Fruit fly (Drosophila melanogaster) whole organism, embryonic: ENCODE measurements around the gene CG7966.

Experiments used
- Ada2b ChIP-seq: fragments of 200-800 bp; sonication (Bioruptor generic); IDR thresholded peaks from 2 replicates; pipeline ENCODE4 v1.3.6; 2022; ENCODE audit warnings: missing biosample characterization, missing genetic modification characterization
- Bdp1 ChIP-seq: fragments of 200-800 bp; sonication (Bioruptor generic); optimal IDR thresholded peaks from 3 replicates; lab custom pipeline; 2016; ENCODE audit warnings: missing biosample characterization, missing genetic modification characterization
- CG10462 ChIP-seq: fragments of 200-800 bp; sonication (Bioruptor generic); optimal IDR thresholded peaks from 2 replicates; lab custom pipeline; 2016; ENCODE audit warnings: missing biosample characterization, missing genetic modification characterization
- CG10543 ChIP-seq: fragments of 200-800 bp; sonication (Bioruptor generic); optimal IDR thresholded peaks from 3 replicates; lab custom pipeline; 2017; ENCODE audit warnings: missing biosample characterization, mild to moderate bottlenecking, missing genetic modification characterization, moderate library complexity
- CG12299 ChIP-seq: fragments of 200-800 bp; sonication (Bioruptor generic); optimal IDR thresholded peaks from 2 replicates; lab custom pipeline; 2018; ENCODE audit warnings: missing biosample characterization, mild to moderate bottlenecking, missing genetic modification characterization
- CG13287 ChIP-seq: fragments of 200-800 bp; sonication (Bioruptor generic); IDR thresholded peaks from 2 replicates; pipeline ENCODE4 v1.3.6; 2022; ENCODE audit warnings: missing biosample characterization, missing genetic modification characterization; ENCODE audit not compliant: partially characterized antibody
- CG13296 ChIP-seq: fragments of 200-800 bp; sonication (Bioruptor generic); optimal IDR thresholded peaks from 3 replicates; lab custom pipeline; 2018; ENCODE audit warnings: missing biosample characterization, mild to moderate bottlenecking, missing genetic modification characterization
- CG13624 ChIP-seq: fragments of 200-800 bp; sonication (Bioruptor generic); optimal IDR thresholded peaks from 2 replicates; lab custom pipeline; 2016; ENCODE audit warnings: missing biosample characterization, missing genetic modification characterization
- CG13775 ChIP-seq: fragments of 200-800 bp; sonication (Bioruptor generic); optimal IDR thresholded peaks from 3 replicates; lab custom pipeline; 2017; ENCODE audit warnings: missing biosample characterization, mild to moderate bottlenecking, missing genetic modification characterization
- CG17385 ChIP-seq: fragments of 200-800 bp; sonication (Bioruptor generic); optimal IDR thresholded peaks from 3 replicates; lab custom pipeline; 2018; ENCODE audit warnings: missing biosample characterization, mild to moderate bottlenecking, missing genetic modification characterization
- CG2202 ChIP-seq: fragments of 200-800 bp; sonication (Bioruptor generic); optimal IDR thresholded peaks from 2 replicates; lab custom pipeline; 2018; ENCODE audit warnings: missing biosample characterization, mild to moderate bottlenecking, missing genetic modification characterization
- CG30020 ChIP-seq: fragments of 200-800 bp; optimal IDR thresholded peaks from 2 replicates; lab custom pipeline; 2019; ENCODE audit warnings: missing biosample characterization, mild to moderate bottlenecking, missing genetic modification characterization, moderate library complexity
- CG30403 ChIP-seq: fragments of 200-800 bp; sonication (Bioruptor generic); optimal IDR thresholded peaks from 3 replicates; lab custom pipeline; 2016; ENCODE audit warnings: missing biosample characterization, missing genetic modification characterization
- CG34224 ChIP-seq: fragments of 200-800 bp; sonication (Bioruptor generic); IDR thresholded peaks from 3 replicates; pipeline ENCODE4 v1.3.6; 2022; ENCODE audit warnings: missing biosample characterization, missing genetic modification characterization; ENCODE audit not compliant: partially characterized antibody
- CG6791 ChIP-seq: fragments of 200-800 bp; sonication (Bioruptor generic); IDR thresholded peaks from 3 replicates; pipeline ENCODE4 v1.3.6; 2022; ENCODE audit warnings: missing biosample characterization, missing genetic modification characterization; ENCODE audit not compliant: partially characterized antibody
- CG7745 ChIP-seq: fragments of 200-800 bp; sonication (Bioruptor generic); optimal IDR thresholded peaks from 2 replicates; lab custom pipeline; 2018; ENCODE audit warnings: missing biosample characterization, mild to moderate bottlenecking, missing genetic modification characterization, moderate library complexity
- CG7987 ChIP-seq: fragments of 200-800 bp; sonication (Bioruptor generic); optimal IDR thresholded peaks from 2 replicates; lab custom pipeline; 2018; ENCODE audit warnings: missing biosample characterization, mild to moderate bottlenecking, missing genetic modification characterization, moderate library complexity
- CG8281 ChIP-seq: fragments of 200-800 bp; sonication (Bioruptor generic); optimal IDR thresholded peaks from 2 replicates; lab custom pipeline; 2018; ENCODE audit warnings: missing biosample characterization, mild to moderate bottlenecking, missing genetic modification characterization, moderate library complexity
- CG8765 ChIP-seq: fragments of 200-800 bp; sonication (Bioruptor generic); IDR thresholded peaks from 2 replicates; pipeline ENCODE4 v1.3.6; 2022; ENCODE audit warnings: missing biosample characterization, missing genetic modification characterization
- CHES-1-like ChIP-seq: fragments of 200-800 bp; sonication (Bioruptor generic); optimal IDR thresholded peaks from 2 replicates; lab custom pipeline; 2016; ENCODE audit warnings: missing biosample characterization, missing genetic modification characterization
- Deaf1 ChIP-seq: fragments of 200-800 bp; optimal IDR thresholded peaks from 3 replicates; lab custom pipeline; 2019; ENCODE audit warnings: missing biosample characterization, mild to moderate bottlenecking, missing genetic modification characterization, moderate library complexity
- Dek ChIP-seq: fragments of 200-800 bp; sonication (Bioruptor generic); optimal IDR thresholded peaks from 3 replicates; lab custom pipeline; 2019; ENCODE audit warnings: missing biosample characterization, mild to moderate bottlenecking, missing genetic modification characterization, moderate library complexity
- Dfd ChIP-seq, 2 experiments: fragments of >200 bp; optimal IDR thresholded peaks; 2 replicates each; lab custom pipeline; 2017; ENCODE audit warnings: missing biosample characterization in 2 of 2, missing genetic modification characterization in 2 of 2
- Doc3 ChIP-seq: fragments of 200-800 bp; sonication (Bioruptor generic); IDR thresholded peaks from 3 replicates; pipeline ENCODE4 v1.3.6; 2022; ENCODE audit warnings: missing biosample characterization, missing genetic modification characterization; ENCODE audit not compliant: partially characterized antibody
- Eip74EF ChIP-seq, 2 experiments: fragments of 200-800 bp in 1 of 2; fragments of >200 bp in 1 of 2; sonication (Bioruptor generic) in 1 of 2; optimal IDR thresholded peaks; 2 replicates each; lab custom pipeline; 2017 to 2019; ENCODE audit warnings: missing biosample characterization in 2 of 2, missing genetic modification characterization in 2 of 2, mild to moderate bottlenecking in 1 of 2, moderate library complexity in 1 of 2
- GATAe ChIP-seq: fragments of 200-800 bp; sonication (Bioruptor generic); conservative IDR thresholded peaks from 2 replicates; pipeline ENCODE4 v1.3.6; 2022; ENCODE audit warnings: missing biosample characterization, missing genetic modification characterization
- Hand ChIP-seq: fragments of 200-800 bp; sonication (Bioruptor generic); optimal IDR thresholded peaks from 2 replicates; lab custom pipeline; 2017; ENCODE audit warnings: mild to moderate bottlenecking, missing biosample characterization, missing genetic modification reagents, missing genetic modification characterization
- HmgD ChIP-seq: fragments of 200-800 bp; sonication (Bioruptor generic); optimal IDR thresholded peaks from 3 replicates; lab custom pipeline; 2016; ENCODE audit warnings: missing biosample characterization, missing genetic modification characterization
- Med ChIP-seq: fragments of 200-800 bp; sonication (Bioruptor generic); peaks from one replicate; lab custom pipeline; 2016; ENCODE audit warnings: missing biosample characterization, missing genetic modification characterization, mild to moderate bottlenecking, inconsistent platforms, moderate library complexity
- Meics ChIP-seq: fragments of 200-800 bp; sonication (Bioruptor generic); optimal IDR thresholded peaks from 2 replicates; lab custom pipeline; 2017; ENCODE audit warnings: missing biosample characterization, mild to moderate bottlenecking, missing genetic modification characterization
- Mrtf ChIP-seq: fragments of 200-800 bp; sonication (Bioruptor generic); IDR thresholded peaks from 3 replicates; pipeline ENCODE4 v1.3.6; 2022; ENCODE audit warnings: missing biosample characterization, missing genetic modification characterization
- Nf-YA ChIP-seq: fragments of 200-800 bp; sonication (Bioruptor generic); IDR thresholded peaks from 2 replicates; pipeline ENCODE4 v1.3.6; 2022; ENCODE audit warnings: missing biosample characterization, missing genetic modification characterization
- Sry-δ ChIP-seq: fragments of 200-800 bp; sonication (Bioruptor generic); optimal IDR thresholded peaks from 2 replicates; lab custom pipeline; 2016; ENCODE audit warnings: missing biosample characterization, missing genetic modification characterization
- TFAM ChIP-seq: fragments of 200-800 bp; sonication (Bioruptor generic); optimal IDR thresholded peaks from 2 replicates; lab custom pipeline; 2017; ENCODE audit warnings: missing biosample characterization, missing genetic modification characterization, inconsistent platforms
- YL-1 ChIP-seq: fragments of 200-800 bp; sonication (Bioruptor generic); optimal IDR thresholded peaks from 3 replicates; lab custom pipeline; 2017; ENCODE audit warnings: missing biosample characterization, mild to moderate bottlenecking, missing genetic modification characterization
- caup ChIP-seq: fragments of 200-800 bp; sonication (Bioruptor generic); optimal IDR thresholded peaks from 3 replicates; lab custom pipeline; 2017; ENCODE audit warnings: missing biosample characterization, mild to moderate bottlenecking, missing genetic modification characterization, moderate library complexity; ENCODE audit not compliant: severe bottlenecking
- cwo ChIP-seq: fragments of 200-800 bp; sonication (Bioruptor generic); optimal IDR thresholded peaks from 3 replicates; lab custom pipeline; 2017; ENCODE audit warnings: missing biosample characterization, missing genetic modification characterization, mild to moderate bottlenecking, moderate library complexity, missing genetic modification reagents
- da ChIP-seq: fragments of 200-800 bp; sonication (Bioruptor generic); optimal IDR thresholded peaks from 2 replicates; lab custom pipeline; 2016; ENCODE audit warnings: missing biosample characterization, missing genetic modification characterization
- danr ChIP-seq: fragments of 200-800 bp; sonication (Bioruptor generic); IDR thresholded peaks from 2 replicates; pipeline ENCODE4 v1.3.6; 2022; ENCODE audit warnings: missing biosample characterization, missing genetic modification characterization
- dmrt11E ChIP-seq: fragments of 200-800 bp; sonication (Bioruptor generic); optimal IDR thresholded peaks from 3 replicates; lab custom pipeline; 2018; ENCODE audit warnings: missing biosample characterization, mild to moderate bottlenecking, missing genetic modification characterization, moderate library complexity
- fd64A ChIP-seq: fragments of 200-800 bp; sonication (Bioruptor generic); optimal IDR thresholded peaks from 3 replicates; lab custom pipeline; 2018; ENCODE audit warnings: missing biosample characterization, mild to moderate bottlenecking, missing genetic modification characterization
- gfzf ChIP-seq: fragments of 200-800 bp; sonication (Bioruptor generic); optimal IDR thresholded peaks from 2 replicates; lab custom pipeline; 2016; ENCODE audit warnings: missing biosample characterization, mild to moderate bottlenecking, missing genetic modification characterization, moderate library complexity
- h ChIP-seq: fragments of >200 bp; optimal IDR thresholded peaks from 2 replicates; lab custom pipeline; 2017
- salm ChIP-seq: fragments of 200-800 bp; sonication (Bioruptor generic); optimal IDR thresholded peaks from 2 replicates; lab custom pipeline; 2018; ENCODE audit warnings: missing biosample characterization, mild to moderate bottlenecking, missing genetic modification characterization
- sens ChIP-seq: fragments of 200-800 bp; sonication (Bioruptor generic); peaks from one replicate; lab custom pipeline; 2016; ENCODE audit warnings: missing biosample characterization, missing genetic modification characterization
- sens-2 ChIP-seq: fragments of 200-800 bp; sonication (Bioruptor generic); IDR thresholded peaks from 2 replicates; pipeline ENCODE4 v1.3.6; 2022; ENCODE audit warnings: missing biosample characterization, missing genetic modification characterization
- sug ChIP-seq: fragments of 200-800 bp; optimal IDR thresholded peaks from 2 replicates; lab custom pipeline; 2019; ENCODE audit warnings: missing biosample characterization, mild to moderate bottlenecking, missing genetic modification characterization, moderate library complexity
- tap ChIP-seq: fragments of 200-800 bp; optimal IDR thresholded peaks from 3 replicates; lab custom pipeline; 2019; ENCODE audit warnings: missing biosample characterization, mild to moderate bottlenecking, missing genetic modification characterization, moderate library complexity
- tgo ChIP-seq: fragments of 200-800 bp; sonication (Bioruptor generic); IDR thresholded peaks from 3 replicates; pipeline ENCODE4 v1.3.6; 2022; ENCODE audit warnings: missing biosample characterization, missing genetic modification characterization
- tna ChIP-seq: fragments of 200-800 bp; sonication (Bioruptor generic); IDR thresholded peaks from 2 replicates; pipeline ENCODE4 v1.3.6; 2022; ENCODE audit warnings: missing biosample characterization, missing genetic modification characterization; ENCODE audit not compliant: partially characterized antibody
- vvl ChIP-seq: fragments of 200-800 bp; sonication (Bioruptor generic); IDR thresholded peaks from 2 replicates; pipeline ENCODE4 v1.3.6; 2022; ENCODE audit warnings: missing biosample characterization, missing genetic modification characterization

The CG7966 gene

dm6 chr3R:13051298-13051723 lies at the start of gene CG7966 (continued):
- peak; percentile 19 for TF ChIP-seq CG13296 (GFP tag; lab: Kevin White, UChicago)
- peak; percentile 30; the same call in 1 of the 2 replicates for TF ChIP-seq tna (GFP tag; lab: Robert Waterston, UW)
- TF ChIP-seq fd64A (GFP tag; lab: Kevin White, UChicago): peak; percentile 32
- TF ChIP-seq cwo (GFP tag; lab: Kevin White, UChicago): peak; percentile 33
- TF ChIP-seq CG10462 (GFP tag; lab: Kevin White, UChicago): no peak
- TF ChIP-seq tgo (GFP tag; lab: Robert Waterston, UW): no peak
- TF ChIP-seq Deaf1 (tag; lab: Kevin White, UChicago): peak; percentile 34
- no peak for TF ChIP-seq da (GFP tag; lab: Kevin White, UChicago)
- no peak for TF ChIP-seq CG2202 (tag; lab: Kevin White, UChicago)
- no peak for TF ChIP-seq Bdp1 (GFP tag; lab: Kevin White, UChicago)
- no peak for TF ChIP-seq dmrt11E (tag; lab: Kevin White, UChicago)
- TF ChIP-seq TFAM (GFP tag; lab: Kevin White, UChicago): no peak
- no peak for TF ChIP-seq CG6791 (GFP tag; lab: Robert Waterston, UW)
- TF ChIP-seq CG8765 (GFP tag; lab: Robert Waterston, UW): no peak
- no peak for TF ChIP-seq Hand (GFP tag; lab: Kevin White, UChicago)
- no peak for TF ChIP-seq Mrtf
- no peak for TF ChIP-seq HmgD (GFP tag; lab: Kevin White, UChicago)
- peak; percentile 46 for TF ChIP-seq Dek (tag; lab: Kevin White, UChicago)
- peak; percentile 16; the same call in 1 of the 2 replicates for TF ChIP-seq GATAe
- TF ChIP-seq CG7987 (GFP tag; lab: Kevin White, UChicago): peak; percentile 52
- TF ChIP-seq Eip74EF (GFP tag; optimal IDR thresholded peaks at IDR 0.05; lab: Kevin White, UChicago): peak in 1 of 2 experiments; percentile 47
- peak; percentile 9 for TF ChIP-seq CG13287
- no peak for TF ChIP-seq sens (GFP tag; lab: Kevin White, UChicago)
- TF ChIP-seq tap (tag; lab: Kevin White, UChicago): peak; percentile 33
- TF ChIP-seq CHES-1-like (GFP tag; lab: Kevin White, UChicago): no peak
- peak; percentile 28 for TF ChIP-seq sug (tag; lab: Kevin White, UChicago)
- TF ChIP-seq CG8281 (tag; lab: Kevin White, UChicago): no peak
- TF ChIP-seq Doc3 (GFP tag; lab: Robert Waterston, UW): no peak
- peak; percentile 9 for TF ChIP-seq CG12299
- peak; percentile 19 for TF ChIP-seq CG17385 (GFP tag; lab: Kevin White, UChicago)
- TF ChIP-seq CG13624 (GFP tag; lab: Kevin White, UChicago): no peak
- TF ChIP-seq Nf-YA (GFP tag; lab: Robert Waterston, UW): no peak
- TF ChIP-seq Med (GFP tag; lab: Kevin White, UChicago): peak; percentile 83
- TF ChIP-seq Meics (GFP tag; lab: Kevin White, UChicago): no peak
- TF ChIP-seq CG34224 (GFP tag; lab: Robert Waterston, UW): peak; percentile 14; the same call in 2 of the 3 replicates
- no peak for TF ChIP-seq Ada2b (GFP tag; lab: Robert Waterston, UW)
- TF ChIP-seq Dfd (GFP tag; optimal IDR thresholded peaks at IDR 0.05; lab: Kevin White, UChicago): no peak
- no peak for TF ChIP-seq gfzf (GFP tag; lab: Kevin White, UChicago)
- TF ChIP-seq Sry-δ (GFP tag; lab: Kevin White, UChicago): no peak
- peak; percentile 10 for TF ChIP-seq salm (tag; lab: Kevin White, UChicago)
- TF ChIP-seq vvl: peak; percentile 51; the same call in 1 of the 2 replicates
- TF ChIP-seq sens-2: no peak
- TF ChIP-seq danr (GFP tag; lab: Robert Waterston, UW): no peak
- no peak for TF ChIP-seq YL-1 (GFP tag; lab: Kevin White, UChicago)
- no peak for TF ChIP-seq CG30403 (GFP tag; lab: Kevin White, UChicago)
- TF ChIP-seq CG7745 (tag; lab: Kevin White, UChicago): no peak
- no peak for TF ChIP-seq CG13775 (GFP tag; lab: Kevin White, UChicago)
- TF ChIP-seq CG10543 (GFP tag; lab: Kevin White, UChicago): peak; percentile 5
- TF ChIP-seq CG30020 (tag; lab: Kevin White, UChicago): no peak
- peak; percentile 63 for TF ChIP-seq caup (GFP tag; lab: Kevin White, UChicago)
- no peak for TF ChIP-seq h (lab: Kevin White, UChicago)
